Fruit fly (Drosophila melanogaster) ovary, adult (tissue): ENCODE measurements around the gene rost.

Experiments used
- CG17801 ChIP-seq: fragments of 200-800 bp; optimal IDR thresholded peaks from 2 replicates; lab custom pipeline; 2019; ENCODE audit warnings: missing biosample characterization, mild to moderate bottlenecking, missing genetic modification characterization, moderate library complexity; ENCODE audit not compliant: partially characterized antibody

Gene rost

DNA sequence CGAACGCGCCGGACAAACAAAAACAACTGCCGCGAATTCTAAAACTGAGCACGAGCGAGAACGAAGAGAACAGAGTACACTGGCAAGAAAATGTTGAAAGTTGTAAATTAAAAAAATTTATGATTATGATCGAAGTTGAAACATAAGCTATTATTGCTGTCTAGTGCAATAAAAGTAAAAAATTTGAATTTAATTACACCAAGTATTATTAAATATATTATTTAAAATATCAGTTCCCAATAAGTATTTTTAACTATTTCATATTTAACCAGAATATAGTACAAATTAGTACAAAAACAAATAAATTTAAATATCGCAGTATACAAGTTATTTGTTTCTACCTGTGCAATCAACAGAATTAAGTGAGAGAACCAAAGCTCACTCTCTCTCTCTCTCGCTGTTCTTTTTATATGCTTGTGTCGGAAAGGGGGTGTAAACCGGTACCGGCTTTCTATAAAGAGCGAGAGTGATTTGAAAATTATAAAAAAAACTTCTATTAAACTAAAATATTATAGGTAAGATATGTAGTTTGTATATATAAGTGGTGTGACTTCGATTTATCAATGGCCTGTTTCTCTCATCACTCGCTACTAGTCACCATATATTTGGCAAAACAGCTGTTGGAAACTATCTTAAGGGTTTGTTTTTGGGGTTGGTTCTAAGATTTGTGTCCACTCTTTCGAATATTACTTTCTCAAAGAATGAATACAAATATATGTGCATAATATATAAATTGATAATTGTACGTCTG is 38.0 kb downstream of the rost start, which contains the start of gene C1GalTA:
Gene C1GalTA (minus strand): TSS at position 33 of the 751 bp plus-strand sequence.
- TF ChIP-seq CG17801 (GFP tag; lab: Kevin White, UChicago): peak; percentile 99

DNA sequence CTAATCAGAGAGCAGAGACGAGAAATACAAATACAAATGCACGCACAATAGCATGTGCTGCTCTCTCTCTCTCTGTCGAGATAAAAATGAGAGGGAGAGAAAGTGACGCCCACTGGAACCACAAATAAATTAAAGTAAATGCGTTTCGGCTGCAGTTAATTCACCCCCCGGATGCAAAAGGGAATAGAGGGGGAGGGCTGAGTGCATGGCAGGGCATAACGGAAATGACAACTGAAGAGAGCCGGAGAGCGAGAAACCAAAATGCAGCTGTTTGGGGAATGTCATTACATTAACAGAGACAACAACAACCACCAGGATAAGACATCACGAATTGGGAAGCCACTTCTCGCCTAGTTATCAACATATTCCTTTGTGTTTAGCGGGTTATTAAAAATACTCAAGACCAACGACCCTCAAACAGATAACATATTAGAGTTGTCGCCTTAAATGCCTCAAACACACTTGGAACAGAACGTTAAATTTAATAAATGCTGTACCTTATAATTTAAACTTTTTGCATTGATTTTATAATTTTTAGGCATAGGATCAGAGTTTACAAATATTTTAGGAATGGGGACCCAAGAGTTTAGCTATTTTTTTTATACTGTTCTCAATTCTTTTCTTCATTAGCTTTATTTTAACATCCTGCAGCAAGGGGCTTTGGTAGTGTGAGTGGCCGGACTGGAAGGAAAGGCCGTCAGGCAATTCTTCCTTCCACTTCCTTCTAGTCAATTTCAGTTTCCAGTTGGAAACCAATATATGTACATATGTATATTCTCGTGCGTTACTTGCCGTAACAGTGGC is 39.2 kb downstream of the rost start:
- no peak for TF ChIP-seq CG17801 (GFP tag; lab: Kevin White, UChicago)

DNA sequence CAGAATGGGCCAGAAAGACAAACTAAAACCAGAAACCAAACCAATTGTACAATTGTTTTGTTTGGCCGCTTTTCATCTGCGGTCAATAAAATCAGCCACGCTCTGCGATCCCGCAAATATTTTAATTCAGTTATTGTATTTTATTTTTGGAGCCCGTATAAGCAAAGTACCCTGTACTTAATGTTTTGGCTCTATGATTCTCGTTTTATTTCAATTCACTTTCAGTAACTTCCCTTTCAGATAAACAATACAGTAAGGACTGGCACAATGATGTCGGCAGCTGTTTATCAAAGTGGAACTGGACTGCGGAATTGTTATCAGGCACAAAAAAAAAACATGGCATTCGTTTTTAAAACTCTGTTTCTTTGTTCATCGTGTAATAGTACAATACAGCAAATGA is 40.7 kb downstream of the rost start:
- no peak for TF ChIP-seq CG17801 (GFP tag; lab: Kevin White, UChicago)

DNA sequence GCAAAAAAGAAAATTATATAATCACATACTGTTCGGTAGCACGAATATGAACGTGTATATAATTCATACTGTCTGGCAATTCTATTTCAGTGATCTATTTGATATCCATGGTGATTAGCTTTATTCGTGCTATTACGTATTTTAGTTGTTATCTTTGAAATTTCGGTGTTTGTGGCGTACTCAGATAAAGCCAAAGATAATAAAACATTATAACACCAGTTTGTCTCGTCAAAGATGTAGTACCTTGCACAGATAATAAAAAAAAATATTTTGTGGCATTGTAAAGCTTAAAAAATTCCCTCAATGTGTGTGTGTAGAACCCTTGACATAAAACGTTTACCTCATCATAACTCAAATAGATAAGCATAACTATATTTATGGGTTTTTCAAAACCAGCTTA is 41.4 kb downstream of the rost start:
- peak; percentile 28 for TF ChIP-seq CG17801 (GFP tag; lab: Kevin White, UChicago)

DNA sequence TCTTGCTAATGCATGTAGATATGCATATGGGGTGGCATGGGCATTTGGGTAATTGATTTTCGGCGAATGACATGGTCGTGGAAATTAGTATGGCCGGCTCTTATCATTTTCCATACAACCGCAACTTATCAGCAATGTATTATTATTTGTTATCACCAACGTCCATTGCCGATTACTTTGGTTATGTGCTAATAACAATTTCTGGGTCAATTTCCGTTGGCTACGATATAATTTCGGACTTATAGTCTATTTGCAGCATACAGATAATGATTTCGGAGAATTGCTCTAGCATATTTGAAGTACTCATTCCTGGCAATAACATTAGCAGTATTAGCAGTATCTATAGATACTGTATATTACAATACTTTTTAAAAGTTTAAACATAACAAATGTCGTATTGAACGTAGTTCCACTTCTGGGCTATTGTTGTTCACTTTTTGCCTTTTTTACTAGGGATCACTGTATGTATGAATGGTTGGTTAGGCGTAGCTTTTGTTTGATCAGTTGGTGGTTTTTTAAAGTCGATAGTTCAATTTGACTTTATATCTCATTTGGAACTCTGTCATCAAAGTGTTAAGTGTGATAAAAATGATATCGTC is 42.5 kb downstream of the rost start, which contains the start of gene CG46397:
Gene CG46397 (plus strand): TSS at position 549 of the 599 bp plus-strand sequence.
- TF ChIP-seq CG17801 (GFP tag; lab: Kevin White, UChicago): no peak

DNA sequence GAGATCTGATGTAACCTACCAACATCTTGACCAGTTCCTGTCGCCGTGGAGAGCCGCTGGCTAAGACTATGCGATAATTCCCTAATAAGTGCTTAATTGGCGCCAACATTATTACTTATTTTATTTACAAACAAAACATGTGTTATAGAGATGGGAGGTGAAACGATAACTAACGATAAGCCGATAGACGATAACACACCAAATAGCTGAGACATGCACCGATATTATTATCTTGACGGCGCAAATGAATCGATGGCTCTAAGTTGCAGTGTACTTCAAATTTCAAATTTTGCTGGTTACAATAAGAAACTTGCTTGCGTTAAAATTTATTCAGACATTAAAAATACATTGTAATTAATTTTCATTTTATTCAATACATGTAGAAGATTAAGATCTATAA is 46.2 kb downstream of the rost start, which contains the start of gene CG9515:
Gene CG9515 (minus strand): TSS at position 148 of the 400 bp plus-strand sequence.
- TF ChIP-seq CG17801 (GFP tag; lab: Kevin White, UChicago): peak; percentile 38

DNA sequence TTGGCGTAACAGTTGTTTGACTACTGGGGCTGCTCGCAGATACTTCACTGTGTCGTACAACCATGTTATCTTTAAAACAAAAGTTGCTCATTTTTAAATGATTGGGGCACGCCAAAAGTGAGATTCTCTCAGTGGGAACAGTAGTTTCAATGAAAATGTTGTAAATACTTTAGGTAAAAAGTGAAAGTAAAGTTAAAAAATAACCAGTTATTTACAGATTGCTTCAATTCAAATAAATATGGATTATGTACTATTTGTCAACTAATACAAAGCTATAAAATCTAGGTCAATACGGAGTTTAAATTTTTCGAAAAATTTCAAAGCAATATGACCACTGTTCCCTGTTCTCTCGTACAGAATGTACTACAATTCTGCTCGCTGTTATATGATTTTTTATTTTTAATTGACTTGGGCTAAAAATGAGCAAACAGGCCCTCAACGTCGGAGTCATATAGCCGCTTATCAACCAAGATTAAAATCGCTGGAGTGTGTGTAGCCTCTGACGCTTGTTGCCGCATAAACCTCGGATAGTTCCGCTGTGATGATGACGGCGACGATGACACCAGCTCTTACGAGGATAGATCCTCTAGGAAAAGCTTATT is 47.5 kb downstream of the rost start, which contains the start of gene Argl:
Gene Argl (minus strand): TSS at position 370 of the 602 bp plus-strand sequence.
- no peak for TF ChIP-seq CG17801 (GFP tag; lab: Kevin White, UChicago)

DNA sequence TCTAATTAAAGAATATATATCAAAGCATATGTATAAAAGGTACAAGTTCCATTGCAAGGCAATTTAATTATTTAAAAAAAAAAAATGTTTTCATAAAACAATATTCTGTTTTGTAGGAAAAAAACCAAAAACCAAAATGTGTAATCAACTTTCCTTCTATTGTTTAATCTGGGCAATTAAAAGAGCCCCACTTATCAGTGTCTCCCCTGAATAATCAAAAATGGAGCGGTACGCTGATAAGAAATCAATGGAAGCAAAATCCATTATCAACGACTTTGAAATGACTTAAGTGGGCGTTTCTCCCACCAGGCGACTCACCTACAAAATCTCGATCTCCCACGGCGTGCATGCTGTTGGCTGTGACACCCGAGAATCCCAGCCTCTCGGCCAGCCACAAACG is 48.7 kb downstream of the rost start:
- no peak for TF ChIP-seq CG17801 (GFP tag; lab: Kevin White, UChicago)

DNA sequence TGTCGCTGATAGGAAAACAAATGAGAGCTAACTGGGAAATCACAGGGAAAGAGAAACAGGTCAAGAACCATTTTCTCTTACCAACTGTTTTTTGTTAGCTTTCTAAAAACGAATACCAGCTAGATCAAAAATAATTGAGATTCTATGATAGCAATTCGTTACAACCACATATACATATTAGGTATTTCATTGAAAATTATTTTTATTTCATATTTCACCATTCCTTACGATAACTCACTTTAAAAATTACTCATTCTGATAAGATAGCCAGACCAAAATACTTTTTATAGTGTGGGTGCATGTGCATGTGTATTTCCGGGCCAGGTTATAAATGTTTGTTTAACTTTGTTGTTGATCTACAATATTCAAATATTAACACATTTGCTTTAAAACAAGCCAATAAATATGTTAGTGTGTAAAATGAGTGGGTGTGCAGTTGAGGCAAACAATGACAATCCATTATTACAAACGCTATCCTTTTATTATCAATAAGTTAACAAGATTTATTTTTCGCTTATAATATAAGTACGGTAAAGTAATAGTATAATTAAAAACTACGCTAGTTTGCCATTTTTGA is 51.4 kb downstream of the rost start:
- peak; percentile 34 for TF ChIP-seq CG17801 (GFP tag; lab: Kevin White, UChicago)

DNA sequence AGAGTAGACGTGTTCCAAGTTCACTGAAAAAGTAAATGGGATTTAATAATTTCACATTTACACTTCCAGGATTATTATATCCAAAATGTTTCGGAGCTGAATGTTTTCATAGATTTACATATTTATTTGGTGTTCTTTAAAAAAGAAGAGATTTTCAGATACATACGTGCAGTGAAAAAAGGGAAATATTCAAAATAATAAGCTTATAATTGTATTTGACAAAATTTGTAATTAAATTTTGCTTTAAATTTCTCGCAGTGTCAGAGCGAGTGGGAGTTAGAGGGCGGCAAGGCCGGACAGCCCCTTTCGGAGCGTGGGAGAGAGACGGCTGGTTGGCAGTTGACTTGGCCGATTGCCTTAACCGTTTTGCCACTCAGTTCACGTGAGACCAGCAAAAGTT is 52.3 kb downstream of the rost start, which contains the start of gene Tsp29Fb:
Gene Tsp29Fb (plus strand): TSS at position 388 of the 400 bp plus-strand sequence.
- no peak for TF ChIP-seq CG17801 (GFP tag; lab: Kevin White, UChicago)
